Worm (Caenorhabditis elegans) whole organism, mixed stage, embryonic: Measurements from ENCODE around the gene rabr-2.

Source experiments
- M03D4.4 ChIP-seq: sonication (generic microtip); optimal IDR thresholded peaks from 2 replicates; lab custom pipeline; 2017; ENCODE audit warnings: mild to moderate bottlenecking, missing genetic modification characterization, missing compliant biosample characterization
- bed-3 ChIP-seq: fragments of 200-800 bp; sonication (Bioruptor generic); optimal IDR thresholded peaks from 3 replicates; lab custom pipeline; 2018; ENCODE audit warnings: mild to moderate bottlenecking, missing genetic modification characterization, moderate library complexity, missing compliant biosample characterization
- blmp-1 ChIP-seq: fragments of 150-350 bp; optimal IDR thresholded peaks from 2 replicates; lab custom pipeline; 2014; ENCODE audit warnings: missing biosample characterization, missing genetic modification characterization
- ceh-39 ChIP-seq: fragments of 150-350 bp; optimal IDR thresholded peaks from 2 replicates; lab custom pipeline; 2014; ENCODE audit warnings: missing biosample characterization, missing genetic modification characterization
- ceh-43 ChIP-seq: fragments of 200-800 bp; sonication (Bioruptor generic); optimal IDR thresholded peaks from 2 replicates; lab custom pipeline; 2018; ENCODE audit warnings: mild to moderate bottlenecking, missing genetic modification characterization, moderate library complexity, missing compliant biosample characterization
- cnd-1 ChIP-seq: fragments of 200-800 bp; sonication (Bioruptor generic); optimal IDR thresholded peaks from 2 replicates; lab custom pipeline; 2018; ENCODE audit warnings: mild to moderate bottlenecking, missing genetic modification characterization, missing compliant biosample characterization
- drap-1 ChIP-seq: fragments of 200-800 bp; sonication (Bioruptor generic); optimal IDR thresholded peaks from 3 replicates; lab custom pipeline; 2018; ENCODE audit warnings: mild to moderate bottlenecking, missing genetic modification characterization, missing compliant biosample characterization
- elt-1 ChIP-seq: sonication (generic microtip); optimal IDR thresholded peaks from 2 replicates; lab custom pipeline; 2017; ENCODE audit warnings: missing genetic modification characterization, mild to moderate bottlenecking, missing compliant biosample characterization, antibody characterized with exemption, moderate library complexity, borderline replicate concordance; ENCODE audit not compliant: insufficient read depth
- flh-1 ChIP-seq: fragments of 200-800 bp; sonication (Bioruptor generic); optimal IDR thresholded peaks from 2 replicates; lab custom pipeline; 2018; ENCODE audit warnings: mild to moderate bottlenecking, missing genetic modification characterization, moderate library complexity, missing compliant biosample characterization
- ham-2 ChIP-seq: fragments of 200-800 bp; sonication (Bioruptor generic); optimal IDR thresholded peaks from 2 replicates; lab custom pipeline; 2018; ENCODE audit warnings: mild to moderate bottlenecking, missing genetic modification characterization, missing compliant biosample characterization
- hlh-1 ChIP-seq: fragments of 150-350 bp; optimal IDR thresholded peaks from 2 replicates; lab custom pipeline; 2014; ENCODE audit warnings: missing biosample characterization, missing genetic modification reagents, missing genetic modification characterization
- lin-13 ChIP-seq: fragments of 150-350 bp; optimal IDR thresholded peaks from 2 replicates; lab custom pipeline; 2014; ENCODE audit warnings: missing biosample characterization, missing genetic modification characterization
- lin-32 ChIP-seq: fragments of 200-800 bp; sonication (Bioruptor generic); optimal IDR thresholded peaks from 2 replicates; lab custom pipeline; 2018; ENCODE audit warnings: mild to moderate bottlenecking, missing genetic modification characterization, missing compliant biosample characterization
- lsy-2 ChIP-seq: fragments of 150-350 bp; optimal IDR thresholded peaks from 2 replicates; lab custom pipeline; 2014; ENCODE audit warnings: missing biosample characterization, missing genetic modification characterization
- mab-5 ChIP-seq: fragments of 150-350 bp; optimal IDR thresholded peaks from 2 replicates; lab custom pipeline; 2014; ENCODE audit warnings: missing biosample characterization, missing genetic modification characterization
- mep-1 ChIP-seq: fragments of 150-350 bp; optimal IDR thresholded peaks from 2 replicates; lab custom pipeline; 2017; ENCODE audit warnings: missing biosample characterization, missing genetic modification reagents, missing genetic modification characterization, inconsistent platforms
- mls-2 ChIP-seq: sonication (generic microtip); optimal IDR thresholded peaks from 2 replicates; lab custom pipeline; 2016; ENCODE audit warnings: mild to moderate bottlenecking, missing genetic modification characterization, moderate library complexity, missing compliant biosample characterization
- nhr-12 ChIP-seq: fragments of 150-350 bp; optimal IDR thresholded peaks from 2 replicates; lab custom pipeline; 2014; ENCODE audit warnings: missing biosample characterization, missing genetic modification characterization
- nhr-2 ChIP-seq: fragments of 150-350 bp; optimal IDR thresholded peaks from 2 replicates; lab custom pipeline; 2014; ENCODE audit warnings: missing biosample characterization, missing genetic modification characterization
- nhr-237 ChIP-seq: fragments of 150-350 bp; optimal IDR thresholded peaks from 2 replicates; lab custom pipeline; 2014; ENCODE audit warnings: missing biosample characterization, missing genetic modification characterization
- nhr-28 ChIP-seq: fragments of 150-350 bp; optimal IDR thresholded peaks from 2 replicates; lab custom pipeline; 2014; ENCODE audit warnings: missing biosample characterization, missing genetic modification characterization
- nhr-76 ChIP-seq: sonication (generic microtip); optimal IDR thresholded peaks from 2 replicates; lab custom pipeline; 2017; ENCODE audit warnings: missing biosample characterization, missing genetic modification characterization
- pha-4 ChIP-seq: fragments of 150-350 bp; optimal IDR thresholded peaks from 2 replicates; lab custom pipeline; 2018; ENCODE audit warnings: missing biosample characterization, missing genetic modification reagents, missing genetic modification characterization
- sem-2 ChIP-seq: fragments of 200-800 bp; sonication (Bioruptor generic); optimal IDR thresholded peaks from 2 replicates; lab custom pipeline; 2018; ENCODE audit warnings: mild to moderate bottlenecking, missing genetic modification characterization, missing compliant biosample characterization
- sptf-1 ChIP-seq: sonication (generic microtip); optimal IDR thresholded peaks from 2 replicates; lab custom pipeline; 2017; ENCODE audit warnings: mild to moderate bottlenecking, missing genetic modification characterization, moderate library complexity, missing compliant biosample characterization
- unc-39 ChIP-seq: fragments of 150-350 bp; optimal IDR thresholded peaks from 2 replicates; lab custom pipeline; 2014; ENCODE audit warnings: missing biosample characterization, missing genetic modification characterization
- unc-62 ChIP-seq: fragments of 150-350 bp; optimal IDR thresholded peaks from 2 replicates; lab custom pipeline; 2014; ENCODE audit warnings: missing biosample characterization, missing genetic modification reagents, missing genetic modification characterization
- ztf-11 ChIP-seq: fragments of 150-350 bp; optimal IDR thresholded peaks from 2 replicates; lab custom pipeline; 2014; ENCODE audit warnings: missing biosample characterization, missing genetic modification characterization

Gene rabr-2

ce11 chrIV:17436552-17436951 lies 46.6 kb downstream of the rabr-2 start, which contains the start of gene gcy-27:
gcy-27 (minus strand) TSS chrIV:17436652.
- TF ChIP-seq lsy-2 (tag; lab: Kevin White, UChicago), result no peak
- no peak for TF ChIP-seq hlh-1 (tag; lab: Kevin White, UChicago)
- no peak for TF ChIP-seq nhr-12 (tag; lab: Kevin White, UChicago)
- no peak for TF ChIP-seq bed-3 (GFP tag; lab: Kevin White, UChicago)
- no peak for TF ChIP-seq mep-1 (tag; lab: Kevin White, UChicago)
- no peak for TF ChIP-seq flh-1 (GFP tag; lab: Kevin White, UChicago)
- TF ChIP-seq ham-2, result no peak
- TF ChIP-seq lin-13 (tag; lab: Kevin White, UChicago), result no peak
- TF ChIP-seq elt-1, result no peak
- TF ChIP-seq, all 35 proteins: peak for 0

- TF ChIP-seq nhr-28 (tag; lab: Kevin White, UChicago), result no peak
- TF ChIP-seq nhr-2 (tag; lab: Kevin White, UChicago), result no peak
- no peak for TF ChIP-seq M03D4.4 (tag; lab: Kevin White, UChicago)
- TF ChIP-seq blmp-1 (tag; lab: Kevin White, UChicago), result no peak
- no peak for TF ChIP-seq lin-32
- no peak for TF ChIP-seq sem-2 (GFP tag; lab: Kevin White, UChicago)
- TF ChIP-seq lsy-2 (tag; lab: Kevin White, UChicago), result no peak
- TF ChIP-seq mls-2 (tag; lab: Kevin White, UChicago), result no peak
- no peak for TF ChIP-seq nhr-237 (tag; lab: Kevin White, UChicago)
- TF ChIP-seq elt-1, result no peak
These were observed 47.9 kb downstream of the rabr-2 start for ce11 chrIV:17435228-17435627.

ce11 chrIV:17432223-17432826 lies 50.8 kb downstream of the rabr-2 start:
- TF ChIP-seq ztf-11 (tag; lab: Kevin White, UChicago) (no peak), nhr-28 (tag; lab: Kevin White, UChicago) (no peak), mab-5 (no peak), sptf-1 (tag; lab: Kevin White, UChicago) (no peak), unc-39 (no peak)

- TF ChIP-seq ztf-11 (tag; lab: Kevin White, UChicago), result no peak
- no peak for TF ChIP-seq nhr-2 (tag; lab: Kevin White, UChicago)
- TF ChIP-seq elt-1, result no peak
- TF ChIP-seq drap-1 (GFP tag; lab: Kevin White, UChicago), result no peak
- no peak for TF ChIP-seq nhr-76
- TF ChIP-seq ceh-43 (GFP tag; lab: Kevin White, UChicago), result no peak
- no peak for TF ChIP-seq ceh-39 (tag; lab: Kevin White, UChicago)
- TF ChIP-seq unc-62 (GFP tag; lab: Kevin White, UChicago), result no peak
- TF ChIP-seq mep-1 (tag; lab: Kevin White, UChicago), result no peak
- TF ChIP-seq cnd-1 (tag; lab: Kevin White, UChicago), result no peak
- no peak for TF ChIP-seq pha-4 (tag; lab: Kevin White, UChicago)
- TF ChIP-seq hlh-1 (tag; lab: Kevin White, UChicago), result no peak
- TF ChIP-seq blmp-1 (tag; lab: Kevin White, UChicago), result no peak
- TF ChIP-seq unc-39, result no peak
- TF ChIP-seq, all 35 proteins: peak for 0
These were observed 51.8 kb downstream of the rabr-2 start, which contains the start of gene lact-6 for ce11 chrIV:17431287-17431686. lact-6 (minus strand) TSS chrIV:17431387.
